Worm (Caenorhabditis elegans) whole organism, L4 larva: ENCODE results near the gene F39E9.14.

Source experiments
- R02D3.7 ChIP-seq: fragments of 150-350 bp; sonication (generic microtip); optimal IDR thresholded peaks from 3 replicates; lab custom pipeline; 2014; ENCODE audit warnings: missing biosample characterization, missing genetic modification characterization
- Y48G9A.11 ChIP-seq: fragments of 200-800 bp; sonication (Bioruptor generic); IDR thresholded peaks from 2 replicates; pipeline ENCODE4 v1.3.6; 2022; ENCODE audit warnings: missing genetic modification reagents, missing genetic modification characterization, missing compliant biosample characterization
- ces-1 ChIP-seq: fragments of 150-350 bp; sonication (generic microtip); optimal IDR thresholded peaks from 4 replicates; lab custom pipeline; 2014; ENCODE audit warnings: missing biosample characterization, missing genetic modification reagents, missing genetic modification characterization
- ctbp-1 ChIP-seq: fragments of 200-800 bp; sonication (Bioruptor generic); IDR thresholded peaks from 2 replicates; pipeline ENCODE4 v1.3.6; 2022; ENCODE audit warnings: missing genetic modification reagents, missing genetic modification characterization, missing compliant biosample characterization
- dve-1 ChIP-seq: sonication (generic microtip); optimal IDR thresholded peaks from 2 replicates; lab custom pipeline; 2017; ENCODE audit warnings: antibody characterized with exemption, mild to moderate bottlenecking, missing genetic modification characterization, missing compliant biosample characterization; ENCODE audit not compliant: insufficient read depth
- mdl-1 ChIP-seq, 2 experiments: fragments of 150-350 bp in 1 of 2; sonication (generic microtip) in 1 of 2; optimal IDR thresholded peaks; 2 replicates each; lab custom pipeline; 2014 to 2017; ENCODE audit warnings: missing biosample characterization in 2 of 2, missing genetic modification characterization in 2 of 2
- nhr-11 ChIP-seq: fragments of 150-350 bp; optimal IDR thresholded peaks from 2 replicates; lab custom pipeline; 2014; ENCODE audit warnings: missing biosample characterization, missing genetic modification characterization
- nhr-76 ChIP-seq: fragments of 150-350 bp; optimal IDR thresholded peaks from 2 replicates; lab custom pipeline; 2014; ENCODE audit warnings: missing biosample characterization, missing genetic modification characterization
- zag-1 ChIP-seq: fragments of 150-350 bp; optimal IDR thresholded peaks from 2 replicates; lab custom pipeline; 2014; ENCODE audit warnings: missing biosample characterization, missing genetic modification characterization

- TF ChIP-seq R02D3.7 (tag; lab: Kevin White, UChicago) (no peak), ces-1 (GFP tag; lab: Kevin White, UChicago) (no peak), Y48G9A.11 (GFP tag; lab: Robert Waterston, UW) (no peak), dve-1 (tag; lab: Kevin White, UChicago) (peak; percentile 23), ctbp-1 (no peak), nhr-76 (tag; lab: Kevin White, UChicago) (no peak), zag-1 (no peak), nhr-11 (no peak), mdl-1 (tag; optimal IDR thresholded peaks at IDR 0.05; lab: Kevin White, UChicago) (no peak)
These were observed 28.4 kb upstream of the F39E9.14 start for ce11 chrII:3318839-3319238.
